Worm (Caenorhabditis elegans): ENCODE data around the gene F22B3.10.
"Not testable (repeated sequence)": the region's sequence is repeated elsewhere in the genome, so short reads cannot be mapped to it uniquely, and the experiment has no call there.

F22B3.10 gene

DNA sequence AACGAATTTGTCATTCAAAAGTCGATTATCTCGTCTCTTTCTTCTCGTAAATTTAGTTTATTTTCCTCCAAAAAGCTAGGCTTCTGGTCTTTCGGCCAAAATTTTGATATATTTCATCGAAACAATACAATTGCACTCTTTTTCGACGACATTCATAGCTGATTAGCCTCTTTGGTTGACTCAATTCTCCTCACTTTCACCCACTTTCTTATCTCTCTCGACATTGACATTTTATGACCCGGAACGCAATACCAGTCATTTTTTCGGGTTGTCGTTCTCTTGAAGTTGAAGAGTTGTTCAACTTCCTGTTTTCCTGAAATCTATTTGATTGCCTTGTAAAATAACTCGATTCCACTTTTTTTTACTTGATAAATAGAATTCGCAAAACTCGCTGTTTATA lies 19.8 kb upstream of the F22B3.10 start:
- TF ChIP-seq ceh-13 (GFP tag; optimal IDR thresholded peaks at IDR 0.05): no peak
- TF ChIP-seq flt-1 (GFP tag; IDR thresholded peaks at IDR 0.05): no peak
- TF ChIP-seq ceh-36 (tag; optimal IDR thresholded peaks at IDR 0.05): no peak
- no peak for TF ChIP-seq F13C5.2 (tag; optimal IDR thresholded peaks at IDR 0.05)
- TF ChIP-seq tbx-11 (GFP tag; IDR thresholded peaks at IDR 0.05): no peak

DNA sequence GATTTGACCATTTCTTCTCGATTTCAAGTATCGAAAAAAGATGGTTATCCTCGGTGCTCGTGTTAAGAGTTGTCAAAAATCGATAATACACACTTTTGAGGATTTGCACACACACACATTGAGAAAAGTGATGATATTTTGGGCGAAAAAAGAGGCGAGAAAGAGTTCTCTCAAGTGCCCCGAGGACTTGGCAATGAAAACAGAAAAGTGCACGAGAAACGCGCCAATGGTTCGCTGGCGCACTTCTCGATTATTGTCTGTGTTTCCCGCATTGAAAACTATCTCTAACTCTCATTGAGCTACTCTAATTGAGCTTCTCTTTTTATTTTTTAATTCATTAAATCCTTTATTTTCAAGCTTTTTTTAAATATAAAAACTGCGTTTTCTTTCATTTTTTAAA lies 18.9 kb upstream of the F22B3.10 start:
- no peak for TF ChIP-seq aly-1 (tag; optimal IDR thresholded peaks at IDR 0.05)
- TF ChIP-seq ceh-36 (tag; optimal IDR thresholded peaks at IDR 0.05): no peak
- no peak for TF ChIP-seq F13C5.2 (tag; optimal IDR thresholded peaks at IDR 0.05)
- TF ChIP-seq tbx-37 (GFP tag; conservative IDR thresholded peaks at IDR 0.05): no peak
- no peak for TF ChIP-seq tbx-11 (GFP tag; IDR thresholded peaks at IDR 0.05)
- no peak for TF ChIP-seq scrt-1 (GFP tag; IDR thresholded peaks at IDR 0.05)
- TF ChIP-seq hnd-1 (tag; optimal IDR thresholded peaks at IDR 0.05): no peak
- TF ChIP-seq hmg-4 (GFP tag; optimal IDR thresholded peaks at IDR 0.05): no peak
- no peak for TF ChIP-seq ceh-13 (GFP tag; optimal IDR thresholded peaks at IDR 0.05)
- no peak for TF ChIP-seq ets-7 (tag; optimal IDR thresholded peaks at IDR 0.05)
- TF ChIP-seq B0310.2 (tag; optimal IDR thresholded peaks at IDR 0.05): no peak
- no peak for TF ChIP-seq tra-4 (tag; optimal IDR thresholded peaks at IDR 0.05)
- no peak for TF ChIP-seq pes-1 (GFP tag; IDR thresholded peaks at IDR 0.05)
- no peak for TF ChIP-seq ama-1 (optimal IDR thresholded peaks at IDR 0.05)
- TF ChIP-seq sea-1 (GFP tag; conservative IDR thresholded peaks at IDR 0.05): no peak
- TF ChIP-seq flt-1 (GFP tag; IDR thresholded peaks at IDR 0.05): no peak

DNA sequence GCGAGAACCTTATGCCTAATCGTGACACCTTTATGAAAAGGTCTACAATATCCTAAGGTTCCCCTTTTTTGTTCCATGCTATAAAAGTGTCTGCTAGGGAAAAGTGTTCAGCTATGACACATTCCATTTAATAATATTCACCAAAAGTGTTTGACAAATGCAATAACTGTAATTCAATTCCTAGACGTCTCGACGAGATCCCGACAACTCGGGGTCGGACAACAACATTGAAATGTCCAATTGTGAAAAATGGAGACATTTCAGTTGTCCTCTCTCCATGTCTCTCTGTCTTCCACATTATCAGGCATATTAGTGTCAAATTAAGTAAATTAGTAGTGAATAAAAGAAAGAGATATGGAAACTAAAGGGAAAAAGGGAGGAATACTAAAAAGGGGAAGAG lies 16.6 kb upstream of the F22B3.10 start:
- TF ChIP-seq tra-4 (tag; optimal IDR thresholded peaks at IDR 0.05) (no peak), flt-1 (GFP tag; IDR thresholded peaks at IDR 0.05) (no peak)

DNA sequence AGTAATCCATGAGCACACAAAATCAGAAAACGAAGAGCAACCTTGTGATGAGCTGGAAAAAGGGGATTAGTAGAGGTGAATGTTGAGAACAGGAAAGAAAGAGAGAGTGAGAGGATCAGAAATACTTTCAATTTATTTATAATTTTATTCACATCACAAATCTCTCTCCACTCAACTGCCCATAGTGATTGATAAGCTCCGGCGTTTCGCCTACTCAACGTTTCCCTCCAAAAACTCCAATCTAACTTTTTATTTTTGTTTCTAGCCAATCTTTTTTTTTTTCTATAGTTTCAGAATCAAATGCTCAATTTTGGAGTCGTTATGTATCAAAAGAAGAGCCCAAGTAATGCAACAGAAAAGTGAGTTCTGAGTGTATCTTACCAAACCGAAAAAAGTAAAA lies 10.6 kb upstream of the F22B3.10 start, which contains the start of gene kin-4:
TSS of gene kin-4 (plus strand) at position 301 of the 400 bp plus-strand sequence.
- TF ChIP-seq ama-1 (optimal IDR thresholded peaks at IDR 0.05) (no peak), flt-1 (GFP tag; IDR thresholded peaks at IDR 0.05) (no peak), hnd-1 (tag; optimal IDR thresholded peaks at IDR 0.05) (no peak), hmbx-1 (tag; optimal IDR thresholded peaks at IDR 0.05) (no peak), B0310.2 (tag; optimal IDR thresholded peaks at IDR 0.05) (no peak), aly-1 (tag; optimal IDR thresholded peaks at IDR 0.05) (no peak), tbx-11 (GFP tag; IDR thresholded peaks at IDR 0.05) (no peak), ceh-36 (tag; optimal IDR thresholded peaks at IDR 0.05) (no peak), hmg-4 (GFP tag; optimal IDR thresholded peaks at IDR 0.05) (no peak), tbx-37 (GFP tag; conservative IDR thresholded peaks at IDR 0.05) (no peak), sea-1 (GFP tag; conservative IDR thresholded peaks at IDR 0.05) (no peak), ets-7 (tag; optimal IDR thresholded peaks at IDR 0.05) (no peak), pes-1 (GFP tag; IDR thresholded peaks at IDR 0.05) (no peak), F13C5.2 (tag; optimal IDR thresholded peaks at IDR 0.05) (no peak)

ce11 chrIV:11424830-11425229 lies 10.0 kb upstream of the F22B3.10 start, which contains the start of gene F22B3.8:
F22B3.8 (minus strand) TSS chrIV:11424930.
- TF ChIP-seq tbx-11 (GFP tag; IDR thresholded peaks at IDR 0.05): no peak
- no peak for TF ChIP-seq scrt-1 (GFP tag; IDR thresholded peaks at IDR 0.05)
- TF ChIP-seq B0310.2 (tag; optimal IDR thresholded peaks at IDR 0.05): no peak
- no peak for TF ChIP-seq tra-4 (tag; optimal IDR thresholded peaks at IDR 0.05)
- TF ChIP-seq aly-1 (tag; optimal IDR thresholded peaks at IDR 0.05): no peak
- no peak for TF ChIP-seq pes-1 (GFP tag; IDR thresholded peaks at IDR 0.05)
- no peak for TF ChIP-seq ceh-13 (GFP tag; optimal IDR thresholded peaks at IDR 0.05)
- no peak for TF ChIP-seq ama-1 (optimal IDR thresholded peaks at IDR 0.05)
- no peak for TF ChIP-seq ceh-36 (tag; optimal IDR thresholded peaks at IDR 0.05)
- TF ChIP-seq tbx-37 (GFP tag; conservative IDR thresholded peaks at IDR 0.05): no peak
- no peak for TF ChIP-seq hmbx-1 (tag; optimal IDR thresholded peaks at IDR 0.05)
- no peak for TF ChIP-seq ets-7 (tag; optimal IDR thresholded peaks at IDR 0.05)
- no peak for TF ChIP-seq hmg-4 (GFP tag; optimal IDR thresholded peaks at IDR 0.05)
- TF ChIP-seq flt-1 (GFP tag; IDR thresholded peaks at IDR 0.05): no peak
- TF ChIP-seq F13C5.2 (tag; optimal IDR thresholded peaks at IDR 0.05): no peak
- no peak for TF ChIP-seq sea-1 (GFP tag; conservative IDR thresholded peaks at IDR 0.05)

DNA sequence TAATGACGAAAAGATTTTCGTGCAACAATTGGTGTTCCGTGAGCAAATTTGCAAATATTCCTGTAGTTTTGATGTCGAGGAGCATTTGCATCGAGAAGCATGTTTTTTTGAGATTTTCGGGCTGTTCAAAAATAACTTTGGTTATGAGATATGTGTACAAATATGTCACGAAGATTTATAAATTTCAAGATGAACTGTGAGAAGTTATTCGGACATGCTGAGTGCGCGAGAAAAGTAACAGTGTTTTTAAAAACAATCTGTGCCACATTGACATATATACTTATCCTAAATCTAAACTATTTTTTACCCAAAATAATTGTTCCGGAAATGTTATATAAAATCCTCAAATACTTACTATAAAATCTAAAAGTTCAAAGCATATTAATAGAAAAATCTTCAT lies 6.9 kb upstream of the F22B3.10 start, which contains the start of gene F22B3.7:
TSS of gene F22B3.7 (minus strand) at position 101 of the 400 bp plus-strand sequence.
- no peak for TF ChIP-seq aly-1 (tag; optimal IDR thresholded peaks at IDR 0.05)

ce11 chrIV:11416724-11417123 lies 1.9 kb upstream of the F22B3.10 start, which contains the start of gene F22B3.5:
F22B3.5 (minus strand) TSS chrIV:11416824.
- TF ChIP-seq hmg-4 (GFP tag; optimal IDR thresholded peaks at IDR 0.05); ama-1 (optimal IDR thresholded peaks at IDR 0.05); flt-1 (GFP tag; IDR thresholded peaks at IDR 0.05): not testable (repeated sequence)

DNA sequence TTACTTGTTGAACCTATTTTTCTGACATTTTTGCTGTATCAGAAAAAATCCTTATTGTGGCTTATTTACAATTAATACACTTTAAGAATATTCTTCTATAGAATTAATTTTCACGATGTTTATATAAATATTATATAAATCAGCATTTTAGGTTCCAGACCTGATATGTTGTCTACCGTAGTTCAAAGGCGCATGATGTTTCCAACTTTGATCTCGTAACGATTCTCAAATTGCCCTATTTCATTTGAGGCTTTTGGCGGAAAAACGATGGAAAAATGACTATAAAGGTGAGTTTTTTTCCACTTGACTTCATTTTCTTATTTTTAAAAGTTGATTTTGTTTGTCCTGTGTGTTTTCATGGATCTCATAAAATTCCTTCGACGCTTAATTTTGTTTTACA lies 4.7 kb downstream of the F22B3.10 start, which contains the start of gene gfat-2:
TSS of gene gfat-2 (plus strand) at position 145 of the 400 bp plus-strand sequence.
- no peak for TF ChIP-seq F13C5.2 (tag; optimal IDR thresholded peaks at IDR 0.05)
- no peak for TF ChIP-seq scrt-1 (GFP tag; IDR thresholded peaks at IDR 0.05)
- no peak for TF ChIP-seq flt-1 (GFP tag; IDR thresholded peaks at IDR 0.05)
- TF ChIP-seq pes-1 (GFP tag; IDR thresholded peaks at IDR 0.05): no peak
- no peak for TF ChIP-seq hmbx-1 (tag; optimal IDR thresholded peaks at IDR 0.05)
- TF ChIP-seq B0310.2 (tag; optimal IDR thresholded peaks at IDR 0.05): no peak
- no peak for TF ChIP-seq ets-7 (tag; optimal IDR thresholded peaks at IDR 0.05)
- no peak for TF ChIP-seq tbx-37 (GFP tag; conservative IDR thresholded peaks at IDR 0.05)
- no peak for TF ChIP-seq sea-1 (GFP tag; conservative IDR thresholded peaks at IDR 0.05)
- TF ChIP-seq hmg-4 (GFP tag; optimal IDR thresholded peaks at IDR 0.05): no peak
- TF ChIP-seq ceh-36 (tag; optimal IDR thresholded peaks at IDR 0.05): no peak
- TF ChIP-seq aly-1 (tag; optimal IDR thresholded peaks at IDR 0.05): no peak
